Fruit fly (Drosophila melanogaster) whole organism, adult: ENCODE data around the gene HLH3B.

Source experiments
- CG12768 ChIP-seq: fragments of 200-800 bp; sonication (Bioruptor generic); optimal IDR thresholded peaks from 2 replicates; lab custom pipeline; 2017; ENCODE audit warnings: missing biosample characterization, missing genetic modification characterization, mild to moderate bottlenecking, moderate library complexity, missing genetic modification reagents
- CG14711 ChIP-seq: fragments of 200-800 bp; sonication (Bioruptor generic); optimal IDR thresholded peaks from 2 replicates; lab custom pipeline; 2018; ENCODE audit warnings: missing biosample characterization, mild to moderate bottlenecking, missing genetic modification characterization, moderate library complexity
- CG33017 ChIP-seq: fragments of 200-800 bp; sonication (Bioruptor generic); optimal IDR thresholded peaks from 2 replicates; lab custom pipeline; 2018; ENCODE audit warnings: missing biosample characterization, mild to moderate bottlenecking, missing genetic modification characterization, moderate library complexity
- CG7045 ChIP-seq: fragments of 200-800 bp; sonication (Bioruptor generic); optimal IDR thresholded peaks from 2 replicates; lab custom pipeline; 2017; ENCODE audit warnings: missing biosample characterization, mild to moderate bottlenecking, missing genetic modification characterization
- Crg-1 ChIP-seq: fragments of 200-800 bp; sonication (Bioruptor generic); optimal IDR thresholded peaks from 2 replicates; lab custom pipeline; 2016; ENCODE audit warnings: missing biosample characterization, missing genetic modification characterization
- cic ChIP-seq: fragments of 200-800 bp; sonication (Bioruptor generic); optimal IDR thresholded peaks from 2 replicates; lab custom pipeline; 2017; ENCODE audit warnings: missing biosample characterization, mild to moderate bottlenecking, missing genetic modification characterization, moderate library complexity
- kay ChIP-seq: fragments of 200-800 bp; sonication (Bioruptor generic); peaks from one replicate; lab custom pipeline; 2016; ENCODE audit warnings: missing biosample characterization, missing genetic modification characterization, borderline replicate concordance
- ovo ChIP-seq: fragments of 200-800 bp; sonication (Bioruptor generic); optimal IDR thresholded peaks from 2 replicates; lab custom pipeline; 2016; ENCODE audit warnings: missing biosample characterization, missing genetic modification characterization

- TF ChIP-seq CG7045 (GFP tag; lab: Kevin White, UChicago) = no peak
- TF ChIP-seq ovo (GFP tag; lab: Kevin White, UChicago) = no peak
- no peak for TF ChIP-seq CG14711 (tag; lab: Kevin White, UChicago)
- TF ChIP-seq kay = no peak
- no peak for TF ChIP-seq CG12768 (GFP tag; lab: Kevin White, UChicago)
- no peak for TF ChIP-seq CG33017 (tag; lab: Kevin White, UChicago)
- no peak for TF ChIP-seq Crg-1
- peak; percentile 23 for TF ChIP-seq cic
Observed at dm6 chrX:2661758-2662157, 19.8 kb downstream of the HLH3B start.
